Worm (Caenorhabditis elegans): ENCODE results near the gene fig-1.
A peak's percentile ranks its signal among the peaks of the same experiment; 100 is the strongest.

fig-1 gene

DNA sequence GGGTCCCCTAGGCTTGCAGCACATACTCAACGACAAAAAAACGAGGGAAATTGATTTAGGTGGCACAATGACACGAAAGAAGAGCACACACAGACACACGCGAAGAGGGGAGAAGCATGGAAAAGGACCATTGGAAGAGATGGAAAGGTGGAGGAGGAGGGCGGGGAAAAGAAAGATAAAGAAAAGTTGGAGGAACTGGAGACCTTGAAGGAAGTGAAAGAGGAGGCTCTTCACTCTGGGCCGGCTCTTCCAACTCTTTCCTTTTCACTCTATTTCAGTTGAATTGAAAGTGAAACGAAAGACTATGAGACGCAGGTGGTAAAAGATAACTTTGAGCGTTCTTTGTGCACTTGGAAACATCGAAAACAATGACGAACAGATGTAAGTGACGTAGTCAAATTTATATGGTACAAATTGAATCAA is 19.6 kb downstream of the fig-1 start (continued):
- TF ChIP-seq ceh-30 (tag; optimal IDR thresholded peaks at IDR 0.05): no peak
- no peak for TF ChIP-seq ttx-3 (tag; optimal IDR thresholded peaks at IDR 0.05)
- no peak for TF ChIP-seq K02D7.2 (tag; optimal IDR thresholded peaks at IDR 0.05)
- TF ChIP-seq unc-86 (tag; optimal IDR thresholded peaks at IDR 0.05): no peak
- no peak for TF ChIP-seq ama-1 (optimal IDR thresholded peaks at IDR 0.05)
- TF ChIP-seq pros-1 (tag; optimal IDR thresholded peaks at IDR 0.05): no peak
- TF ChIP-seq dve-1 (tag; optimal IDR thresholded peaks at IDR 0.05): no peak
- no peak for TF ChIP-seq hlh-13 (GFP tag; optimal IDR thresholded peaks at IDR 0.05)
- no peak for TF ChIP-seq madf-2 (tag; optimal IDR thresholded peaks at IDR 0.05)
- peak; percentile 93 for TF ChIP-seq ceh-18 (tag; optimal IDR thresholded peaks at IDR 0.05)
- TF ChIP-seq ahr-1 (tag; optimal IDR thresholded peaks at IDR 0.05): no peak
- TF ChIP-seq Y22D7AL.16 (tag; optimal IDR thresholded peaks at IDR 0.05): no peak
- TF ChIP-seq hlh-6 (tag; optimal IDR thresholded peaks at IDR 0.05): no peak
- TF ChIP-seq nhr-11 (tag; optimal IDR thresholded peaks at IDR 0.05): no peak
- TF ChIP-seq pax-1 (tag; optimal IDR thresholded peaks at IDR 0.05): no peak
- no peak for TF ChIP-seq syd-9 (tag; optimal IDR thresholded peaks at IDR 0.05)
- TF ChIP-seq ref-2 (tag; optimal IDR thresholded peaks at IDR 0.05): peak; percentile 25
- TF ChIP-seq nfya-1 (tag; optimal IDR thresholded peaks at IDR 0.05): peak; percentile 1
- TF ChIP-seq hlh-15 (tag; optimal IDR thresholded peaks at IDR 0.05): no peak
- no peak for TF ChIP-seq lin-11 (tag; optimal IDR thresholded peaks at IDR 0.05)
- no peak for TF ChIP-seq pat-9 (tag; optimal IDR thresholded peaks at IDR 0.05)
- no peak for TF ChIP-seq elt-4 (tag; optimal IDR thresholded peaks at IDR 0.05)
- peak; percentile 27 for TF ChIP-seq fax-1 (tag; optimal IDR thresholded peaks at IDR 0.05)
- peak; percentile 75 for TF ChIP-seq ceh-14 (tag; optimal IDR thresholded peaks at IDR 0.05)
- TF ChIP-seq unc-42 (tag; optimal IDR thresholded peaks at IDR 0.05): peak; percentile 94

- TF ChIP-seq elt-2 (tag; optimal IDR thresholded peaks at IDR 0.05): peak; percentile 14
- no peak for TF ChIP-seq pax-1 (tag; optimal IDR thresholded peaks at IDR 0.05)
Observed at ce11 chrV:10960544-10960943, 20.5 kb downstream of the fig-1 start, which contains the start of gene vps-36. vps-36 (minus strand) TSS chrV:10960669.

DNA sequence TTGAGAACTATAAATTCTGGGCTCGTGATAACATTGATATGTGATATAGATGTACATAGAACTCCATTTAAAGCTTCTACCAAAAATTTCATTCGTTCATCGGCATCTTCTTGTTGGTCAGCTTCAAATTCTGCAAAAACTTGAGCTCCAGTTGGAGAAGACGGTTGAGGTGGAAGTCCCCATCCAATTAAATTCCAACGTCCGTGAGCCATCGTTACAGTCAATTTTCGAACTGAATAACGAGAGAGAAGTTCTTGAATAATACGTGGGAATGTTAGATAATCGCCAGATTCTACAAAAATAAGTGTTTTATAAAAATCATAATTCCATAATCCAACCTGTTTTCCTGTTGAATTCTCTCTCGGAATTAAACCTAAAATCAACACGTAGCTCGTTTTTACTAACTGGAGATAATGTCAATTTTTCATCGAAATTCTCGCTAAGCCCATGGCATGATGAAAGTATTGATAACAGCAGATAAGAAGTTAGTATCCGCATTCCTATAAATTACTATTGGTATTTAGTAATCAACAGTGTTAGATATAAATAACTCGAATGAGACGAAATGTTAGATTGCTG is 22.6 kb downstream of the fig-1 start, which contains the start of gene pigt-1:
Gene pigt-1, minus strand, starts transcription at position 500 of the 579 bp plus-strand sequence.
- TF ChIP-seq zip-5 (tag; optimal IDR thresholded peaks at IDR 0.05): no peak
- TF ChIP-seq pag-3 (tag; optimal IDR thresholded peaks at IDR 0.05; ENCODE audit: borderline replicate concordance): no peak
- TF ChIP-seq sdc-2 (tag; optimal IDR thresholded peaks at IDR 0.05): no peak
- TF ChIP-seq fkh-10 (GFP tag; optimal IDR thresholded peaks at IDR 0.05): no peak
- no peak for TF ChIP-seq C08G9.2 (tag; optimal IDR thresholded peaks at IDR 0.05)
- TF ChIP-seq C38D4.7 (GFP tag; optimal IDR thresholded peaks at IDR 0.05): no peak
- TF ChIP-seq hlh-6 (tag; optimal IDR thresholded peaks at IDR 0.05): no peak
- no peak for TF ChIP-seq pax-1 (tag; optimal IDR thresholded peaks at IDR 0.05)
- TF ChIP-seq syd-9 (tag; optimal IDR thresholded peaks at IDR 0.05): no peak

ce11 chrV:10955681-10956476 is 25.1 kb downstream of the fig-1 start, which contains the start of gene F17C11.13:
F17C11.13 (plus strand) TSS chrV:10955923.
- TF ChIP-seq ets-4 (tag; optimal IDR thresholded peaks at IDR 0.05) (no peak), gmeb-2 (tag; optimal IDR thresholded peaks at IDR 0.05) (no peak), unc-86 (tag; optimal IDR thresholded peaks at IDR 0.05) (no peak), dmd-4 (tag; optimal IDR thresholded peaks at IDR 0.05; ENCODE audit: borderline replicate concordance) (no peak), fkh-6 (tag; optimal IDR thresholded peaks at IDR 0.05) (no peak), mec-3 (tag; optimal IDR thresholded peaks at IDR 0.05; ENCODE audit: borderline replicate concordance) (no peak), sox-4 (tag; optimal IDR thresholded peaks at IDR 0.05) (no peak), K02D7.2 (tag; optimal IDR thresholded peaks at IDR 0.05) (no peak), pqm-1 (tag; optimal IDR thresholded peaks at IDR 0.05) (no peak), rnt-1 (tag; optimal IDR thresholded peaks at IDR 0.05) (no peak), odd-2 (tag; optimal IDR thresholded peaks at IDR 0.05) (no peak)
